Worm (Caenorhabditis elegans) whole organism, L4 larva: ENCODE results near the gene trpl-2.
A peak's percentile ranks its signal among the peaks of the same experiment; 100 is the strongest.

Source experiments
- F26F4.8 ChIP-seq: fragments of 200-800 bp; sonication (Bioruptor generic); conservative IDR thresholded peaks from 2 replicates; pipeline ENCODE4 v1.3.6; 2022; ENCODE audit warnings: missing genetic modification characterization, missing compliant biosample characterization
- R02D3.7 ChIP-seq: fragments of 150-350 bp; sonication (generic microtip); optimal IDR thresholded peaks from 3 replicates; lab custom pipeline; 2014; ENCODE audit warnings: missing biosample characterization, missing genetic modification characterization
- T26A8.4 ChIP-seq: fragments of 200-800 bp; sonication (Bioruptor generic); IDR thresholded peaks from 2 replicates; pipeline ENCODE4 v1.3.6; 2022; ENCODE audit warnings: missing genetic modification characterization, missing compliant biosample characterization
- Y48G9A.11 ChIP-seq: fragments of 200-800 bp; sonication (Bioruptor generic); IDR thresholded peaks from 2 replicates; pipeline ENCODE4 v1.3.6; 2022; ENCODE audit warnings: missing genetic modification reagents, missing genetic modification characterization, missing compliant biosample characterization
- ama-1 ChIP-seq: fragments of 150-350 bp; optimal IDR thresholded peaks from 2 replicates; lab custom pipeline; 2014; ENCODE audit warnings: inconsistent platforms, mixed read lengths
- ceh-28 ChIP-seq: fragments of 150-350 bp; optimal IDR thresholded peaks from 2 replicates; lab custom pipeline; 2014; ENCODE audit warnings: missing biosample characterization, missing genetic modification reagents, missing genetic modification characterization
- ceh-32 ChIP-seq: sonication (generic microtip); optimal IDR thresholded peaks from 2 replicates; lab custom pipeline; 2016; ENCODE audit warnings: mild to moderate bottlenecking, missing genetic modification characterization, missing compliant biosample characterization; ENCODE audit not compliant: poor library complexity
- ceh-44 ChIP-seq: fragments of 200-800 bp; sonication (Bioruptor generic); IDR thresholded peaks from 2 replicates; pipeline ENCODE4 v1.3.6; 2022; ENCODE audit warnings: missing genetic modification reagents, missing genetic modification characterization, missing compliant biosample characterization
- ceh-82 ChIP-seq: sonication (generic microtip); optimal IDR thresholded peaks from 2 replicates; lab custom pipeline; 2017; ENCODE audit warnings: missing biosample characterization, missing genetic modification characterization
- cey-2 ChIP-seq: sonication (generic microtip); optimal IDR thresholded peaks from 3 replicates; lab custom pipeline; 2017; ENCODE audit warnings: missing genetic modification characterization, mild to moderate bottlenecking, missing compliant biosample characterization, antibody characterized with exemption, borderline replicate concordance; ENCODE audit not compliant: insufficient read depth
- daf-16 ChIP-seq, 3 experiments: sonication (generic microtip); optimal IDR thresholded peaks; 2 replicates each; lab custom pipeline; 2016 to 2017; ENCODE audit warnings: missing genetic modification characterization in 3 of 3, missing genetic modification reagents in 3 of 3, mild to moderate bottlenecking in 2 of 3, missing compliant biosample characterization in 2 of 3, missing biosample characterization in 1 of 3, moderate library complexity in 1 of 3
- dmd-6 ChIP-seq: fragments of 200-800 bp; sonication (Bioruptor generic); IDR thresholded peaks from 2 replicates; pipeline ENCODE4 v1.3.6; 2022; ENCODE audit warnings: missing genetic modification reagents, missing genetic modification characterization, missing compliant biosample characterization
- dmd-8 ChIP-seq: fragments of 200-800 bp; sonication (Bioruptor generic); IDR thresholded peaks from 2 replicates; pipeline ENCODE4 v1.3.6; 2022; ENCODE audit warnings: missing genetic modification characterization, missing compliant biosample characterization
- dmd-9 ChIP-seq: fragments of 200-800 bp; sonication (Bioruptor generic); IDR thresholded peaks from 2 replicates; pipeline ENCODE4 v1.3.6; 2022; ENCODE audit warnings: missing genetic modification reagents, missing genetic modification characterization, missing compliant biosample characterization
- dpl-1 ChIP-seq: fragments of 150-350 bp; optimal IDR thresholded peaks from 2 replicates; lab custom pipeline; 2014; ENCODE audit warnings: missing biosample characterization, missing genetic modification reagents, missing genetic modification characterization
- fkh-10 ChIP-seq: fragments of 150-350 bp; optimal IDR thresholded peaks from 2 replicates; lab custom pipeline; 2014; ENCODE audit warnings: missing biosample characterization, missing genetic modification reagents, missing genetic modification characterization
- fos-1 ChIP-seq: fragments of 150-350 bp; optimal IDR thresholded peaks from 2 replicates; lab custom pipeline; 2014; ENCODE audit warnings: missing biosample characterization, missing genetic modification characterization
- gei-8 ChIP-seq: fragments of 200-800 bp; sonication (Bioruptor generic); optimal IDR thresholded peaks from 2 replicates; lab custom pipeline; 2018; ENCODE audit warnings: mild to moderate bottlenecking, missing genetic modification characterization, missing compliant biosample characterization
- hlh-11 ChIP-seq: fragments of 200-800 bp; sonication (Bioruptor generic); optimal IDR thresholded peaks from 2 replicates; lab custom pipeline; 2018; ENCODE audit warnings: mild to moderate bottlenecking, missing genetic modification characterization, missing compliant biosample characterization
- hlh-30 ChIP-seq: sonication (generic microtip); optimal IDR thresholded peaks from 2 replicates; lab custom pipeline; 2017; ENCODE audit warnings: antibody characterized with exemption, mild to moderate bottlenecking, missing genetic modification characterization, missing compliant biosample characterization; ENCODE audit not compliant: insufficient read depth
- hmg-1.1 ChIP-seq: fragments of 200-800 bp; sonication (Bioruptor generic); IDR thresholded peaks from 2 replicates; pipeline ENCODE4 v1.3.6; 2022; ENCODE audit warnings: missing genetic modification reagents, missing genetic modification characterization, missing compliant biosample characterization
- lin-29 ChIP-seq: fragments of 200-800 bp; sonication (Bioruptor generic); IDR thresholded peaks from 2 replicates; pipeline ENCODE4 v1.3.6; 2022; ENCODE audit warnings: missing genetic modification reagents, missing genetic modification characterization, missing compliant biosample characterization
- lin-38 ChIP-seq: fragments of 200-800 bp; sonication (Bioruptor generic); IDR thresholded peaks from 2 replicates; pipeline ENCODE4 v1.3.6; 2022; ENCODE audit warnings: missing genetic modification reagents, missing genetic modification characterization, missing compliant biosample characterization
- lin-39 ChIP-seq: fragments of 150-350 bp; optimal IDR thresholded peaks from 2 replicates; lab custom pipeline; 2014; ENCODE audit warnings: missing biosample characterization, missing genetic modification reagents, missing genetic modification characterization
- lir-3 ChIP-seq: sonication (generic microtip); optimal IDR thresholded peaks from 2 replicates; lab custom pipeline; 2016; ENCODE audit warnings: mild to moderate bottlenecking, missing genetic modification characterization, missing compliant biosample characterization
- lsy-2 ChIP-seq, 2 experiments: fragments of 150-350 bp in 1 of 2; sonication (generic microtip) in 1 of 2; optimal IDR thresholded peaks; 2 replicates each; lab custom pipeline; 2014 to 2017; ENCODE audit warnings: missing biosample characterization in 2 of 2, missing genetic modification characterization in 2 of 2
- madf-5 ChIP-seq, 2 experiments: fragments of 200-800 bp; sonication (Bioruptor generic); IDR thresholded peaks; 2 replicates each; pipeline ENCODE4 v1.3.6; 2022; ENCODE audit warnings: missing compliant biosample characterization in 2 of 2, missing genetic modification characterization in 2 of 2
- madf-9 ChIP-seq: fragments of 200-800 bp; sonication (Bioruptor generic); conservative IDR thresholded peaks from 2 replicates; pipeline ENCODE4 v1.3.6; 2022; ENCODE audit warnings: missing genetic modification reagents, missing genetic modification characterization, missing compliant biosample characterization
- mep-1 ChIP-seq: fragments of 150-350 bp; sonication (generic microtip); optimal IDR thresholded peaks from 3 replicates; lab custom pipeline; 2014; ENCODE audit warnings: missing biosample characterization, missing genetic modification characterization
- mes-2 ChIP-seq: sonication (generic microtip); optimal IDR thresholded peaks from 2 replicates; lab custom pipeline; 2016; ENCODE audit warnings: missing genotype, mild to moderate bottlenecking, missing genetic modification characterization, missing compliant biosample characterization; ENCODE audit not compliant: poor library complexity, severe bottlenecking
- mxl-2 ChIP-seq: fragments of 200-800 bp; sonication (Bioruptor generic); conservative IDR thresholded peaks from 2 replicates; pipeline ENCODE4 v1.3.6; 2022; ENCODE audit warnings: missing genetic modification reagents, missing genetic modification characterization, missing compliant biosample characterization
- nhr-102 ChIP-seq: sonication (generic microtip); optimal IDR thresholded peaks from 2 replicates; lab custom pipeline; 2016; ENCODE audit warnings: mild to moderate bottlenecking, missing genetic modification characterization, moderate library complexity, missing compliant biosample characterization
- nhr-111 ChIP-seq: fragments of 200-800 bp; sonication (Bioruptor generic); optimal IDR thresholded peaks from 2 replicates; lab custom pipeline; 2018; ENCODE audit warnings: mild to moderate bottlenecking, missing genetic modification characterization, missing compliant biosample characterization
- nhr-6 ChIP-seq: fragments of 150-350 bp; optimal IDR thresholded peaks from 2 replicates; lab custom pipeline; 2014; ENCODE audit warnings: missing biosample characterization, missing genetic modification characterization
- nhr-77 ChIP-seq: fragments of 150-350 bp; optimal IDR thresholded peaks from 2 replicates; lab custom pipeline; 2014; ENCODE audit warnings: missing biosample characterization, missing genetic modification characterization
- php-3 ChIP-seq: fragments of 200-800 bp; sonication (Bioruptor generic); IDR thresholded peaks from 2 replicates; pipeline ENCODE4 v1.3.6; 2022; ENCODE audit warnings: missing genetic modification reagents, missing genetic modification characterization, missing compliant biosample characterization
- rbr-2 ChIP-seq: sonication (generic microtip); optimal IDR thresholded peaks from 2 replicates; lab custom pipeline; 2016; ENCODE audit warnings: missing genotype, missing genetic modification characterization, missing compliant biosample characterization
- sdz-12 ChIP-seq: fragments of 200-800 bp; sonication (Bioruptor generic); optimal IDR thresholded peaks from 2 replicates; lab custom pipeline; 2018; ENCODE audit warnings: mild to moderate bottlenecking, missing genetic modification characterization, missing compliant biosample characterization
- set-16 ChIP-seq: fragments of 200-800 bp; sonication (Bioruptor generic); IDR thresholded peaks from 2 replicates; pipeline ENCODE4 v1.3.6; 2022; ENCODE audit warnings: missing genetic modification reagents, missing genetic modification characterization, missing compliant biosample characterization
- tag-97 ChIP-seq: fragments of 200-800 bp; sonication (Bioruptor generic); IDR thresholded peaks from 2 replicates; pipeline ENCODE4 v1.3.6; 2022; ENCODE audit warnings: missing genetic modification characterization, missing compliant biosample characterization
- tra-1 ChIP-seq: fragments of 200-800 bp; sonication (Bioruptor generic); IDR thresholded peaks from 2 replicates; pipeline ENCODE4 v1.3.6; 2022; ENCODE audit warnings: missing genetic modification reagents, missing genetic modification characterization, missing compliant biosample characterization
- unc-62 ChIP-seq, 3 experiments: fragments of 150-350 bp in 1 of 3; sonication (generic microtip); optimal IDR thresholded peaks in 2 of 3; peaks in 1 of 3; 1 replicate in 1 of 3; 2 replicates in 2 of 3; lab custom pipeline; 2014 to 2017; ENCODE audit warnings: missing biosample characterization in 3 of 3, missing genetic modification characterization in 3 of 3, missing genetic modification reagents in 3 of 3, missing genotype in 1 of 3
- zfp-3 ChIP-seq: fragments of 200-800 bp; sonication (Bioruptor generic); conservative IDR thresholded peaks from 2 replicates; pipeline ENCODE4 v1.3.6; 2022; ENCODE audit warnings: missing genetic modification reagents, missing genetic modification characterization, missing compliant biosample characterization

Gene trpl-2

DNA sequence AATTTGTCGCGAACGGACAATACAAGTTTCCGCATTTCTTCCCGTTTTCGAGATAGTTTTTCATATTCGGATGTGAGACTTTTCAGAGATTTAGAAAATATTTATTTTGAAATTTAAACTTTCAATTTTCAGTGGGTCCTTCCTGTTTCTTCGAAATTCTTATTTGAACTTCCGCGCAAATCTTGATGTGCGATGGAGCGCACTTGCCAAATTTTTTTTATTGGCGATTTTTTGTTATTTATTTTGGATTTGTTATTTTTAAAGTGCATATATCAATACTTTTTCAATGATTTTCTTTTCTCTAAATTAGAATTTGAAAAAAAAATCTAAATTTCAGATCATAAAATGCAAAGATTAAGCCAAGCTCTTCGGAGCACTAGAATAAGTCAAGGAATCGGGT, 30.8 kb downstream of the trpl-2 start, which contains the start of gene sars-2:
Gene sars-2, plus strand, starts transcription at position 341 of the 400 bp plus-strand sequence.
- TF ChIP-seq mep-1 (tag; lab: Kevin White, UChicago) (peak; percentile 31), lsy-2 (tag; optimal IDR thresholded peaks at IDR 0.05; lab: Kevin White, UChicago) (peak in 1 of 2 experiments; percentile 71), mes-2 (tag; lab: Kevin White, UChicago) (peak; percentile 52), dpl-1 (GFP tag; lab: Kevin White, UChicago) (peak; percentile 87), daf-16 (GFP tag; optimal IDR thresholded peaks at IDR 0.05; lab: Kevin White, UChicago) (no peak), daf-16 (tag; optimal IDR thresholded peaks at IDR 0.05; lab: Kevin White, UChicago) (peak; percentile 20), nhr-111 (GFP tag; lab: Kevin White, UChicago) (no peak), nhr-6 (peak; percentile 20), lin-38 (GFP tag; lab: Robert Waterston, UW) (peak; percentile 90), fkh-10 (GFP tag; lab: Kevin White, UChicago) (no peak), php-3 (GFP tag; lab: Robert Waterston, UW) (no peak)
- TF ChIP-seq, all 104 proteins: peak for 7

DNA sequence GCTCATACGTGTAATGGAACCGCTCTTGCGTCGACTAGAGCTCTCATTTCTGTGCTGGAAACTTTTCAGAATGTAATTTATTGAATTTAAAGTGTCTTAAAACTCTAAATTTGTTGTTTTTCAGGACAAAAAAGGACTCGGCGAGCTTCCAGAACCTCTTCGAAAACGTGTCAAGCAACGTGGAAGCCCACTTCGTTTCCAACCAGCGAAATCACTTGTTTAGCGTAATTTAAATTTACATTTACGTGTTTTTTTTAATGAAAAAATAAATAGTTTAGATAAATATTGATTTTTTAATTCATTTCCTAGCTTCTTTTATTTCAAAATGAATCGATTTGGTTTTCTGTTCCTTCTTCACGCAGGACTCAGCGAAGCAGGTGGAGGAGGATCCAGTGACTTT, 33.2 kb downstream of the trpl-2 start, which contains the start of gene F55F10.3:
Gene F55F10.3, plus strand, starts transcription at position 301 of the 400 bp plus-strand sequence.
- TF ChIP-seq madf-5 (GFP tag; IDR thresholded peaks at IDR 0.05; lab: Robert Waterston, UW) (no peak), hlh-30 (tag; lab: Kevin White, UChicago) (no peak), ceh-82 (no peak), Y48G9A.11 (GFP tag; lab: Robert Waterston, UW) (no peak), nhr-102 (tag; lab: Kevin White, UChicago) (no peak), mep-1 (tag; lab: Kevin White, UChicago) (no peak), dmd-9 (no peak), R02D3.7 (tag; lab: Kevin White, UChicago) (no peak), gei-8 (GFP tag; lab: Kevin White, UChicago) (no peak), lin-39 (tag; lab: Kevin White, UChicago) (no peak), lin-29 (no peak), fos-1 (no peak), daf-16 (GFP tag; optimal IDR thresholded peaks at IDR 0.05; lab: Kevin White, UChicago) (no peak), daf-16 (tag; optimal IDR thresholded peaks at IDR 0.05; lab: Kevin White, UChicago) (no peak), lir-3 (tag; lab: Kevin White, UChicago) (no peak), F26F4.8 (no peak), ceh-28 (no peak), madf-9 (GFP tag; lab: Robert Waterston, UW) (no peak), ceh-44 (GFP tag; lab: Robert Waterston, UW) (no peak)

DNA sequence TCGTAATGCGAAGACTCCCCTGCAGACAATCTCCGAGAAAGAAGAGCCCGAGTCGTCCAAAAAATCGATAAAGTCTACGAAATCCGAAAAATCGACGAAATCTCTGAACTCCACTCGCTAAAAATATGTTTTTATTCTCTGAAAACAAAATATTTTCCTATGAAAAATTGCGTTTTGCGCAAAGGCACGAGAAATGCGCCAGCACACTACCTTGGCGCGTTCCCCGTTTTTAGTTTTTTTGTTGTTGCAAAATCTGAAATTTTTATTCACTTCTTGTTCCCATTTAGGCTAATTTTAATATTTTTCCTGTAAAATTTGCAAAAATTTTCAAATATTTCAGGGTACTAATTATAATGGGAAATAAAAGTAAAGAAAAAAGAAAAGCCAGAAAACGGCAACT, 34.0 kb downstream of the trpl-2 start, which contains the start of gene F55F10.1:
Gene F55F10.1, plus strand, starts transcription at position 341 of the 400 bp plus-strand sequence.
- TF ChIP-seq rbr-2 (peak; percentile 39), ama-1 (lab: Kevin White, UChicago) (no peak), dmd-8 (GFP tag; lab: Robert Waterston, UW) (no peak), T26A8.4 (GFP tag; lab: Robert Waterston, UW) (peak; percentile 59; the same call in 1 of the 2 replicates), madf-9 (GFP tag; lab: Robert Waterston, UW) (no peak), mes-2 (tag; lab: Kevin White, UChicago) (peak; percentile 82), nhr-77 (tag; lab: Kevin White, UChicago) (peak; percentile 24), ceh-28 (peak; percentile 22), zfp-3 (GFP tag; lab: Robert Waterston, UW) (no peak), nhr-6 (peak; percentile 33), nhr-102 (tag; lab: Kevin White, UChicago) (peak; percentile 44), lin-38 (GFP tag; lab: Robert Waterston, UW) (peak; percentile 87), sdz-12 (no peak), cey-2 (no peak), fkh-10 (GFP tag; lab: Kevin White, UChicago) (no peak), tag-97 (GFP tag; lab: Robert Waterston, UW) (no peak), daf-16 (GFP tag; optimal IDR thresholded peaks at IDR 0.05; lab: Kevin White, UChicago) (peak in 1 of 2 experiments; percentile 70), daf-16 (tag; optimal IDR thresholded peaks at IDR 0.05; lab: Kevin White, UChicago) (peak; percentile 22), hlh-11 (tag; lab: Kevin White, UChicago) (peak; percentile 40), hmg-1.1 (GFP tag; lab: Robert Waterston, UW) (0 out of 2 replicates have a peak, but pooled peaks have one; percentile 23), dpl-1 (GFP tag; lab: Kevin White, UChicago) (peak; percentile 79), dmd-6 (peak; percentile 50), ceh-32 (tag; lab: Kevin White, UChicago) (no peak), set-16 (GFP tag; lab: Robert Waterston, UW) (no peak), tra-1 (no peak), madf-5 (GFP tag; IDR thresholded peaks at IDR 0.05; lab: Robert Waterston, UW) (no peak), mxl-2 (GFP tag; lab: Robert Waterston, UW) (no peak), unc-62 (GFP tag; optimal IDR thresholded peaks at IDR 0.05 in 1 of 2; lab: Kevin White, UChicago) (peak in 1 of 2 experiments; percentile 12), unc-62 (tag; optimal IDR thresholded peaks at IDR 0.05; lab: Kevin White, UChicago) (no peak), lsy-2 (tag; optimal IDR thresholded peaks at IDR 0.05; lab: Kevin White, UChicago) (peak in 1 of 2 experiments; percentile 84)
